Worm (Caenorhabditis elegans): ENCODE data around the gene C41G11.1.

DNA sequence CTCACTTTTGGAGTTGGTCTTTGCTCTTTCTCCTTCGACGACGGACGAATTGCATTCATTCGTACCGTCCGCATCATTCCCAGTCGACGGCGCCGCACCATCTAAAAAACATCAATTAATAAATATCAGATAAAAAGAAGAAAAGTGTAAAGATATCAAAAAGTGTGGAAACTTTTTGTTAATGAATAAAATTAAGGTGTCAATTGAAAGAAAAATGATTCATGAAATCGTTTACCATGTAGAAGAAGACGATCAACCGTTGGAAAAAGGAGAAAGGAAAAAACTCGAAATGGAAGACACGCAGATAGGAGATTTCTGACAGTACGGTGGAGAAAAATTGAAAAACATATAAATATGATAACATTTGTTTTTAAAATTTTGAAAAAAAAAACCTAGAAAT is 39.9 kb downstream of the C41G11.1 start, which contains the start of gene set-19:
- TF ChIP-seq ztf-29 (GFP tag; IDR thresholded peaks at IDR 0.05) = no peak
- TF ChIP-seq ztf-23 (GFP tag; IDR thresholded peaks at IDR 0.05) = no peak
- TF ChIP-seq T22C8.4 (GFP tag; IDR thresholded peaks at IDR 0.05) = no peak
- TF ChIP-seq klf-2 (GFP tag; conservative IDR thresholded peaks at IDR 0.05) = no peak
- no peak for TF ChIP-seq ref-1 (GFP tag; conservative IDR thresholded peaks at IDR 0.05)
